Worm (Caenorhabditis elegans): ENCODE results near the gene swt-6.

ce11 chrV:13923851-13924250 is 30.3 kb upstream of the swt-6 start, which contains the start of gene srxa-11:
- TF ChIP-seq mes-4 (tag; optimal IDR thresholded peaks at IDR 0.05) (no peak), aptf-3 (GFP tag; IDR thresholded peaks at IDR 0.05) (no peak), F10E7.11 (tag; optimal IDR thresholded peaks at IDR 0.05) (no peak), snpc-4 (GFP tag; optimal IDR thresholded peaks at IDR 0.05) (no peak), snpc-4 (tag; optimal IDR thresholded peaks at IDR 0.05) (no peak), ama-1 (optimal IDR thresholded peaks at IDR 0.05) (no peak), ama-1 (GFP tag; optimal IDR thresholded peaks at IDR 0.05) (no peak), chd-7 (tag; optimal IDR thresholded peaks at IDR 0.05) (no peak), nhr-27 (tag; optimal IDR thresholded peaks at IDR 0.05) (no peak), ztf-26 (tag; optimal IDR thresholded peaks at IDR 0.05) (no peak)

All from whole organism, young adult.